Fruit fly (Drosophila melanogaster): Measurements from ENCODE around the gene Rbp9.

Gene Rbp9

DNA sequence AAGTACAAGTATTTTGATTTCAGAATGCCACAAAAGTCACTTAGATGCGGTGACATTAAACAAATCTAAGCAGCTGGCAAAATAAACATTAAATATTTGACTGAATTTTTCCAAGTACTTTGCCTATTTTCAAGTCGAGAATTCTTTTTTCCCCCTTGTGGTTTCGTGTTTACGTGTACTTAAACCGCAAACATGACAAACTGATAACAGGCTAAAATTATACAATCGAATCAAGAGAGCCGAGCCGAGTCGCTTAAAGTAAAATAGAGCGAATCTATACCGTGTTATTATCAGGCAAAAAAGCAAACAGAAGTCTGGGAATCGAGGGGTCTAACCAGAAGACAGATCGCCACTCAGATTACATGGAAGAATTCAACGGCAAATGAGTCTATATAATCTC lies 48.4 kb upstream of the Rbp9 start (continued):
- no peak for TF ChIP-seq Lim3 (GFP tag; IDR thresholded peaks at IDR 0.05)
- TF ChIP-seq chinmo (GFP tag; IDR thresholded peaks at IDR 0.05; ENCODE audit: partially characterized antibody): 0 out of 4 replicates have a peak, but pooled peaks have one; percentile 30
- TF ChIP-seq H15 (GFP tag; IDR thresholded peaks at IDR 0.05): no peak
- TF ChIP-seq Dll (GFP tag; IDR thresholded peaks at IDR 0.05; ENCODE audit: partially characterized antibody): no peak
- no peak for TF ChIP-seq CG13123 (GFP tag; optimal IDR thresholded peaks at IDR 0.05)
- peak; percentile 7 for TF ChIP-seq wek (GFP tag; optimal IDR thresholded peaks at IDR 0.05)
- TF ChIP-seq CG17361 (GFP tag; IDR thresholded peaks at IDR 0.05): no peak
- TF ChIP-seq fd102C (GFP tag; optimal IDR thresholded peaks at IDR 0.05): no peak
- TF ChIP-seq CG1603 (tag; optimal IDR thresholded peaks at IDR 0.05): peak; percentile 7
- TF ChIP-seq CG4820 (GFP tag; optimal IDR thresholded peaks at IDR 0.05): no peak
- TF ChIP-seq CG10274 (GFP tag; optimal IDR thresholded peaks at IDR 0.05): no peak
- no peak for TF ChIP-seq nerfin-2 (GFP tag; IDR thresholded peaks at IDR 0.05; ENCODE audit: partially characterized antibody)
- TF ChIP-seq CG6272 (GFP tag; IDR thresholded peaks at IDR 0.05): no peak
- TF ChIP-seq dmrt11E (tag; optimal IDR thresholded peaks at IDR 0.05): peak; percentile 29
- TF ChIP-seq Dad (GFP tag; optimal IDR thresholded peaks at IDR 0.05): no peak
- TF ChIP-seq Trl (optimal IDR thresholded peaks at IDR 0.05): no peak
- TF ChIP-seq Trl (GFP tag; optimal IDR thresholded peaks at IDR 0.05): peak; percentile 35
- TF ChIP-seq CG15696 (tag; optimal IDR thresholded peaks at IDR 0.05): peak; percentile 22
- TF ChIP-seq tup (GFP tag; optimal IDR thresholded peaks at IDR 0.05): no peak
- TF ChIP-seq CG15269 (tag; optimal IDR thresholded peaks at IDR 0.05): no peak
- TF ChIP-seq CG1233 (GFP tag; optimal IDR thresholded peaks at IDR 0.05): peak; percentile 2
- TF ChIP-seq Asciz (GFP tag; optimal IDR thresholded peaks at IDR 0.05): peak; percentile 54
- TF ChIP-seq nau (GFP tag; optimal IDR thresholded peaks at IDR 0.05): peak; percentile 65
- TF ChIP-seq CG1792 (GFP tag; optimal IDR thresholded peaks at IDR 0.05): peak; percentile 1
- no peak for TF ChIP-seq Bdp1 (GFP tag; optimal IDR thresholded peaks at IDR 0.05)
- no peak for TF ChIP-seq da (GFP tag; optimal IDR thresholded peaks at IDR 0.05)
- no peak for TF ChIP-seq Hr78 (GFP tag; optimal IDR thresholded peaks at IDR 0.05)
- peak; percentile 41 for TF ChIP-seq CG34376 (GFP tag; optimal IDR thresholded peaks at IDR 0.05)
- TF ChIP-seq vfl (GFP tag; optimal IDR thresholded peaks at IDR 0.05): no peak
- no peak for TF ChIP-seq lmd (GFP tag; IDR thresholded peaks at IDR 0.05)
- no peak for TF ChIP-seq zfh2 (GFP tag; optimal IDR thresholded peaks at IDR 0.05)
- peak; percentile 52 for TF ChIP-seq lab (GFP tag; optimal IDR thresholded peaks at IDR 0.05)
- no peak for TF ChIP-seq C15 (GFP tag; IDR thresholded peaks at IDR 0.05)
- TF ChIP-seq otp (GFP tag; IDR thresholded peaks at IDR 0.05): no peak
- TF ChIP-seq Blimp-1 (GFP tag; optimal IDR thresholded peaks at IDR 0.05): peak; percentile 35
- TF ChIP-seq repo (GFP tag; optimal IDR thresholded peaks at IDR 0.05): no peak
- peak; percentile 21 for TF ChIP-seq run (tag; optimal IDR thresholded peaks at IDR 0.05)
- no peak for TF ChIP-seq Gsc (GFP tag; IDR thresholded peaks at IDR 0.05)
- no peak for TF ChIP-seq slbo (GFP tag; IDR thresholded peaks at IDR 0.05)
- TF ChIP-seq croc (GFP tag; conservative IDR thresholded peaks at IDR 0.05): no peak
- TF ChIP-seq CG15011 (GFP tag; optimal IDR thresholded peaks at IDR 0.05): peak; percentile 34
- TF ChIP-seq Dbx (GFP tag; IDR thresholded peaks at IDR 0.05): no peak
- TF ChIP-seq exex (tag; optimal IDR thresholded peaks at IDR 0.05): peak; percentile 50
- TF ChIP-seq PHDP (tag; optimal IDR thresholded peaks at IDR 0.05): peak; percentile 4
- TF ChIP-seq Max (GFP tag; optimal IDR thresholded peaks at IDR 0.05): no peak
- TF ChIP-seq CG6254 (GFP tag; optimal IDR thresholded peaks at IDR 0.05): peak; percentile 42
- no peak for TF ChIP-seq ttk (GFP tag; IDR thresholded peaks at IDR 0.05)
- TF ChIP-seq fd64A (GFP tag; optimal IDR thresholded peaks at IDR 0.05): peak; percentile 29
- peak; percentile 9 for TF ChIP-seq CG13296 (GFP tag; optimal IDR thresholded peaks at IDR 0.05)
- TF ChIP-seq NFAT (GFP tag; IDR thresholded peaks at IDR 0.05): no peak
- TF ChIP-seq CG7987 (GFP tag; optimal IDR thresholded peaks at IDR 0.05): peak; percentile 35

All from whole organism, embryonic.